Worm (Caenorhabditis elegans): ENCODE data around the gene hhat-2.

hhat-2 gene

DNA sequence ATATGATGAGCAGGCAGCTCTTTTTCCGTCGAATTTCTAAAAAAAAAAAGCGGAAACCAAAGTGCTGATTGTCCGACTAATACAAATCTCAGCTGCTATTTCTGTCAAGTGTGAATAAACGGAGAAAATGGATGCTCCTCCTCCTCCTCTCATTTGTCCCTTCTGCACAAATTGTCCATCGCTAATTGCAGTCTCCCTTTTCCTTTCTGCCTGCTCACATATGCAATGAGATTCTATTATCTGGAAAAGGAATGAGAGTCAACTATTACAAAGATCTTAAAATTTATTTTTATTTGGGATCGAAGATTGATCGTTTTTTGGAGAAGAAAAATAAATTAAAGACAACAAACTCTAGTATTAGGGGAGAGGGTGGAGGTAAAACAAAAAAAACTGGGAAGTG is 6.7 kb downstream of the hhat-2 start:
- TF ChIP-seq ztf-29 (GFP tag; IDR thresholded peaks at IDR 0.05) (no peak), flt-1 (GFP tag; IDR thresholded peaks at IDR 0.05) (peak; percentile 14; the same call in 1 of the 2 replicates), T22C8.4 (GFP tag; IDR thresholded peaks at IDR 0.05) (no peak), ref-1 (GFP tag; conservative IDR thresholded peaks at IDR 0.05) (no peak), med-1 (GFP tag; optimal IDR thresholded peaks at IDR 0.05; ENCODE audit: insufficient read depth) (no peak), tab-1 (GFP tag; IDR thresholded peaks at IDR 0.05) (no peak)

DNA sequence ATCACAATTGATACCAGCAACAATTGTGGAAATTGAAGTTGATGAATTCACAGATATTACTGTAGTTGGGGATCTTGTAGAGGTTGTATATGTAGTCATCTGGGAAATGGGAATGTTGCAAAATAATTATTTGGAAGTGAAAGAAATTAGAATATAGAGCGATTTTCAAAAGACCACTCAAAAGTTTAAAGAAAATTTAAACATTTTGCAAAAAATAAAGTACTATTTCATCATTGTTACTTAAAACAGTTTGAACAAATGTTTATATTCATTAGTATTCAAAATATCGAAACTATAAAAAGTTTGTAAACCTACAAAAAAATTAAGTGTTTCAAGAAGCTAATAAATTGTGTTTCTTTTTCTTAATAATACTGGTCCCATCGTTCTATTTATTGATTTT is 12.6 kb downstream of the hhat-2 start, which contains the start of gene Y57G11C.46:
TSS of gene Y57G11C.46 (minus strand) at position 101 of the 400 bp plus-strand sequence.
- TF ChIP-seq med-1 (GFP tag; optimal IDR thresholded peaks at IDR 0.05; ENCODE audit: insufficient read depth) (no peak), ztf-29 (GFP tag; IDR thresholded peaks at IDR 0.05) (no peak), tab-1 (GFP tag; IDR thresholded peaks at IDR 0.05) (no peak), flt-1 (GFP tag; IDR thresholded peaks at IDR 0.05) (no peak), klf-2 (GFP tag; conservative IDR thresholded peaks at IDR 0.05) (no peak), ref-1 (GFP tag; conservative IDR thresholded peaks at IDR 0.05) (no peak), T22C8.4 (GFP tag; IDR thresholded peaks at IDR 0.05) (no peak), ztf-23 (GFP tag; IDR thresholded peaks at IDR 0.05) (no peak), cog-1 (tag; optimal IDR thresholded peaks at IDR 0.05) (no peak)

DNA sequence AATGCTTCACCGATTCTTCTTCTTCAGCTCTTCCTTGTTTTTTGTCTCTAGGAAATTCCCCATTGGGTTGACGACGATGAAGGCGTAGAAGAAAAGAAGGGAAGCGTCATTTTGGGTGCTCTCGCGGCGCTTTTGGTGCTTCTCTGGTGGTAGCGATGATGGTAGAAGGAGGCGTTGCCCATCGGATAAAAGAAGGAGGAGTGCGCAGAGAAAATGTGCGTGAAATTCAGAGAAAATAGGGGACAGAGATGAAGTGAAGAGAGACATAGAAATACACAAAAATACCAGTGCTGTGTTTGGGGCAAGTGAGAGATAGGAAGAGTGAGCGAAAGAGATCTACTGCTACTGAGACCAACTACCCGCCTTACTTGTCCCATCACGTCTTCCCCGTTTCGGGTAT is 22.0 kb downstream of the hhat-2 start, which contains the start of gene oig-5:
TSS of gene oig-5 (plus strand) at position 301 of the 400 bp plus-strand sequence.
- no peak for TF ChIP-seq cog-1 (tag; optimal IDR thresholded peaks at IDR 0.05)
- no peak for TF ChIP-seq tab-1 (GFP tag; IDR thresholded peaks at IDR 0.05)
- no peak for TF ChIP-seq ref-1 (GFP tag; conservative IDR thresholded peaks at IDR 0.05)
- no peak for TF ChIP-seq ztf-23 (GFP tag; IDR thresholded peaks at IDR 0.05)
- no peak for TF ChIP-seq ztf-29 (GFP tag; IDR thresholded peaks at IDR 0.05)
- TF ChIP-seq flt-1 (GFP tag; IDR thresholded peaks at IDR 0.05), result no peak
- no peak for TF ChIP-seq med-1 (GFP tag; optimal IDR thresholded peaks at IDR 0.05; ENCODE audit: insufficient read depth)
- TF ChIP-seq klf-2 (GFP tag; conservative IDR thresholded peaks at IDR 0.05), result no peak
- TF ChIP-seq T22C8.4 (GFP tag; IDR thresholded peaks at IDR 0.05), result no peak

DNA sequence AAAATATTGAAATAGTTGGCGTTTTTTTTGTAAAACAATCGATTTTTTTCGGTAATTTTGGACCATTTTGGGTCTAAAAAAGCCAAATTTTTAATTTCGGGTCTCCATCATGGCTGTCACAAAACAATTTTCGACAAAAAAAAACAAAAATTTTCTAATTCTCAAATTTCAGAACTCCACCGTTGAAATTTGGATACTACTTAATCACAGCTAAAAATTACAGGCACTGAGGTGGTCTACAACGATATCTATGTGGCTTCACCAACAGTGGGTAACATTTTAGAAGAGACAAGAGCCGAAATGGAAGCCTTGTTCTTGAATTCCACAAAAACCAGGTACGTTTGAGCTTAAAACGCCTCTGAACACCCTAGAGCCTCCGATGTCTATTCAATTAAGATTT is 26.6 kb downstream of the hhat-2 start, which contains the start of gene Y57G11C.1142:
TSS of gene Y57G11C.1142 (plus strand) at position 301 of the 400 bp plus-strand sequence.
- no peak for TF ChIP-seq ztf-23 (GFP tag; IDR thresholded peaks at IDR 0.05)
- no peak for TF ChIP-seq T22C8.4 (GFP tag; IDR thresholded peaks at IDR 0.05)
- TF ChIP-seq med-1 (GFP tag; optimal IDR thresholded peaks at IDR 0.05; ENCODE audit: insufficient read depth), result no peak
- TF ChIP-seq klf-2 (GFP tag; conservative IDR thresholded peaks at IDR 0.05), result no peak
- TF ChIP-seq flt-1 (GFP tag; IDR thresholded peaks at IDR 0.05), result no peak
- no peak for TF ChIP-seq cog-1 (tag; optimal IDR thresholded peaks at IDR 0.05)
- no peak for TF ChIP-seq tab-1 (GFP tag; IDR thresholded peaks at IDR 0.05)
- TF ChIP-seq ref-1 (GFP tag; conservative IDR thresholded peaks at IDR 0.05), result no peak
- no peak for TF ChIP-seq ztf-29 (GFP tag; IDR thresholded peaks at IDR 0.05)

DNA sequence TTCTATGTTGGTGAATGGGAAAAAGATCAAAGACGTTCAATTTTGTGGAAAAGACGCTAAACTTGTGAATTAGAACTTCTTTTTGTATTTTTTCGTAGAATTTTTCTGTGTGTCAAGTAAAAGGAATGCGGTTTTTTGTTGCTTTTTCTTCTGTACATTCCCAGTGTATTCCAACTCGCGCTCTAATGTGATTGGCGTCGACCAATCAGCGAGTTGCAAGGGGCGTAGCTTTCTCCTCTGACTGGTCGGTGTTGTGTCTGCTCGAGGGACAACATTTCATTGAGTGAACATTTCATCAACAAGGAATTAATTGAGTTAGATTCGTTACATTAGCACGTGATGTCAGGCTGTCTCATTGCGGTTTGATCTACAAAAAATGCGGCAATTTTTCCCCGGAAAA is 28.0 kb downstream of the hhat-2 start:
- TF ChIP-seq ref-1 (GFP tag; conservative IDR thresholded peaks at IDR 0.05) (no peak), flt-1 (GFP tag; IDR thresholded peaks at IDR 0.05) (no peak), tab-1 (GFP tag; IDR thresholded peaks at IDR 0.05) (no peak), med-1 (GFP tag; optimal IDR thresholded peaks at IDR 0.05; ENCODE audit: insufficient read depth) (no peak), ztf-29 (GFP tag; IDR thresholded peaks at IDR 0.05) (no peak), T22C8.4 (GFP tag; IDR thresholded peaks at IDR 0.05) (no peak), cog-1 (tag; optimal IDR thresholded peaks at IDR 0.05) (no peak), klf-2 (GFP tag; conservative IDR thresholded peaks at IDR 0.05) (no peak), ztf-23 (GFP tag; IDR thresholded peaks at IDR 0.05) (no peak)

DNA sequence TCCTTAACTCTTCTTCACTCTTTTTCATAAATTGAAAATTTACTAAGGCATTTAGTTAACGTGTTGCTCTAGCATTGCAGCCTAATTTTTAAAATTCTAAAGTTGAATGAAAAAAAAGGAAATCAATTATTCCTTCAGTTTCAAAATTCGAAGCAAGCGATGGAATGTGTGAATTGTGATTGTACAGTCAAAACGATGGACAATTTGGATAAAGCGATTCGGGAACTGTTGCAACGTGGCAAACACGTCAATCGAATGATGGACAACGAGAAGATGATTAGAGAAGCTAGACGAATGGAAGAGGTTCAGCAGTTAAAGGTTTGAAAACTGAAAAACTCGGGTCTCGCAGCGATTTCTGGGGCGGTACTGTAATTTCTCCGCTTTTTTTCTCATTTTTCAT is 29.7 kb downstream of the hhat-2 start, which contains the start of gene Y57G11C.14:
TSS of gene Y57G11C.14 (plus strand) at position 126 of the 400 bp plus-strand sequence.
- TF ChIP-seq klf-2 (GFP tag; conservative IDR thresholded peaks at IDR 0.05) (no peak), ztf-23 (GFP tag; IDR thresholded peaks at IDR 0.05) (no peak), cog-1 (tag; optimal IDR thresholded peaks at IDR 0.05) (no peak)

DNA sequence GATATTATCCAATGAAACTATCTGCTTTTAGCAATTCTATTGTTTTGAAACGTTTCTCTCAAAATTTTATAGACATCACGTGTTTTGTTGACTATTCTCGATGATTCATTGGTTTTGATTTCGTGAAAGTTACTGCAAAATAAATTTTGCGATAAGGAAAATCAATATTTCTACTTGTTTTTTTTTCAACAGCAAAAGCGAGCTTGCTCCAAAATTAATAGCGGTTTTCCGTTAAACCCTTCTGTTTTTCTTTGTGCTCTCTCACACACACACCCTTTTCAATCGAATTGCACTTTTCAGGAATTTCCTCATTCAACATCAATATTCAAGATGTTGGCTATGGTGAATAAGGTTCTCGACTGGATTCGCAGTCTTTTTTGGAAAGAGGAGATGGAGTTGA is 31.1 kb downstream of the hhat-2 start, which contains the start of gene arl-8:
TSS of gene arl-8 (plus strand) at position 301 of the 400 bp plus-strand sequence.
- TF ChIP-seq ref-1 (GFP tag; conservative IDR thresholded peaks at IDR 0.05) (no peak), ztf-23 (GFP tag; IDR thresholded peaks at IDR 0.05) (no peak), tab-1 (GFP tag; IDR thresholded peaks at IDR 0.05) (no peak), T22C8.4 (GFP tag; IDR thresholded peaks at IDR 0.05) (no peak), cog-1 (tag; optimal IDR thresholded peaks at IDR 0.05) (no peak), flt-1 (GFP tag; IDR thresholded peaks at IDR 0.05) (no peak), med-1 (GFP tag; optimal IDR thresholded peaks at IDR 0.05; ENCODE audit: insufficient read depth) (no peak), klf-2 (GFP tag; conservative IDR thresholded peaks at IDR 0.05) (no peak), ztf-29 (GFP tag; IDR thresholded peaks at IDR 0.05) (no peak)

DNA sequence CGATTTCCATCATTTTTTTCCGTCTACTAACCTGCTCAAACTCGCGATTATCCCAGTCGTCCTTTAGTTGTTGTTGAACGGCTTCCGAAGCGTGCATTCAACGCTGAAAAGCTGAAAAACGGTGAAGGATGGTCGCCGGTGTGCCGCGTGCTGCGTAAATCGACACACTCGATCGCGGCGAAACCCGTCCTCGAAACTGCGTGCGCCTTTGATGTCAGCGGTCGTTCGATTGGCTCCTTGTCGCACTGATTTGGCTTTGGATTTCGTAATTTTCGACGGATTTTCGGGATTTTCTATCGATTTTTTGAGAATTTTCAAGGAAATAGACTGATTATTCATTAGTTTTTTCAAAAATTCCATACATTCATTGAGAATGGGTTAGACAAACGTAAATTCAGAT is 31.6 kb downstream of the hhat-2 start, which contains the start of the genes Y57G11C.1147 and nuo-3:
TSS of gene Y57G11C.1147 (minus strand) at position 161 of the 400 bp plus-strand sequence.
TSS of gene nuo-3 (minus strand) at position 191 of the 400 bp plus-strand sequence.
- no peak for TF ChIP-seq med-1 (GFP tag; optimal IDR thresholded peaks at IDR 0.05; ENCODE audit: insufficient read depth)
- TF ChIP-seq tab-1 (GFP tag; IDR thresholded peaks at IDR 0.05), result no peak
- no peak for TF ChIP-seq ref-1 (GFP tag; conservative IDR thresholded peaks at IDR 0.05)
- no peak for TF ChIP-seq ztf-29 (GFP tag; IDR thresholded peaks at IDR 0.05)
- TF ChIP-seq flt-1 (GFP tag; IDR thresholded peaks at IDR 0.05), result no peak
- TF ChIP-seq cog-1 (tag; optimal IDR thresholded peaks at IDR 0.05), result no peak
- TF ChIP-seq klf-2 (GFP tag; conservative IDR thresholded peaks at IDR 0.05), result no peak

DNA sequence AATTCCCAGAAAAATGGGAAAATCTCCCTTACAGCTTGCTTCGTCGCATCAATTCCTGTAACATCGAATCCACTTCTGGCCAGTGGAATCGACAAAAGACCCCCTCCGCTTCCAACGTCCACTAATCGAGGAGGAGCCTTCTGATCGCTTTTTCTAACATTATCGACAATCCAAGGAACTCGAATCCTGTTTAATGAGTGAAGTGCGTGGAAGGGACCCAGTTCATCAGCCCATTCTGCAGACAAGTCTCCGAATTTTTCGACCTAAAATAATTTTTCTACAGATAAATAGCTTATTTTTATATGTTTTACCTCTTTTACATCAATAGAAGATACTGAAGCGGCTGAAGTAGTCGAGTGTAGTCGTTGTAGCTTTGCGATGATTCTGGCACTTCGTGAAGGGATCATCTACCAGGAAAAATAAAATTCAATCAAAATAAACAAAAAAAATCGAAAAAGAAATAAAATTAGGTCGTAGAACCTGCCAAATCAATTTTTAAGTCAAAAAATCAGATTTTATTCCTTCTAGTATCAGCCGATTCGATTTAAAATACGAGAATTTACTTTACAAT is 32.9 kb downstream of the hhat-2 start, which contains the start of gene coq-3:
TSS of gene coq-3 (minus strand) at position 407 of the 571 bp plus-strand sequence.
- TF ChIP-seq T22C8.4 (GFP tag; IDR thresholded peaks at IDR 0.05) (no peak), ztf-23 (GFP tag; IDR thresholded peaks at IDR 0.05) (no peak), flt-1 (GFP tag; IDR thresholded peaks at IDR 0.05) (no peak), tab-1 (GFP tag; IDR thresholded peaks at IDR 0.05) (no peak), ref-1 (GFP tag; conservative IDR thresholded peaks at IDR 0.05) (no peak), ztf-29 (GFP tag; IDR thresholded peaks at IDR 0.05) (no peak), med-1 (GFP tag; optimal IDR thresholded peaks at IDR 0.05; ENCODE audit: insufficient read depth) (no peak), cog-1 (tag; optimal IDR thresholded peaks at IDR 0.05) (no peak), klf-2 (GFP tag; conservative IDR thresholded peaks at IDR 0.05) (no peak)

Data from whole organism, midembryonic.